Worm (Caenorhabditis elegans): ENCODE measurements around the gene ubc-15.

DNA sequence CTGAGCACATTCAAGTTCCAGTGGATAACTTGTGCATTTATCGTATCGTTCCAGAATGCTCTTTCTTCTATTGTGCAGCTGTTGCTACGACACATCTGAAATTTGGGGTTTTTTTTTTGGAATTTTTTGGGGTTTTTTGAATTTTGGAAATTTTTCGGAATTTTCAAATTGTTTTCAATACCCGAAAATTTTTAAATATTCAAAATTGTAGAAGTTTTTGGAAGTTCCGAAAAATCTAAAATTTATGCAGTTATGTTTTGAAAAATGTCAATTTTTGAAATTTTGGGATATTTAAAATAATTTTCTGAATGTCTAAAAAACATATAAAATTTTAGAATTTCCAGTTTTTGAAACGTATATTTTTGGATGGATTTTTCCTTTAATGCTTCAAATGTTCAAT is 41.6 kb downstream of the ubc-15 start, which contains the start of gene Y110A2AL.10:
- TF ChIP-seq ref-1 (GFP tag; conservative IDR thresholded peaks at IDR 0.05) (no peak), flt-1 (GFP tag; IDR thresholded peaks at IDR 0.05) (no peak), T22C8.4 (GFP tag; IDR thresholded peaks at IDR 0.05) (no peak), med-1 (GFP tag; optimal IDR thresholded peaks at IDR 0.05; ENCODE audit: insufficient read depth) (no peak), cog-1 (tag; optimal IDR thresholded peaks at IDR 0.05) (no peak), ztf-23 (GFP tag; IDR thresholded peaks at IDR 0.05) (no peak)
